Fruit fly (Drosophila melanogaster) whole organism, pupa: ENCODE data around the gene CG9986.

ENCODE experiments used
- CG10348 ChIP-seq: fragments of 200-800 bp; sonication (Bioruptor generic); IDR thresholded peaks from 2 replicates; pipeline ENCODE4 v1.3.6; 2022; ENCODE audit warnings: missing biosample characterization, missing genetic modification characterization
- CG12605 ChIP-seq: fragments of 200-800 bp; sonication (Bioruptor generic); IDR thresholded peaks from 2 replicates; pipeline ENCODE4 v1.3.6; 2022; ENCODE audit warnings: missing biosample characterization, missing genetic modification characterization
- CG13204 ChIP-seq: fragments of 200-800 bp; sonication (Bioruptor generic); optimal IDR thresholded peaks from 2 replicates; lab custom pipeline; 2018; ENCODE audit warnings: missing biosample characterization, mild to moderate bottlenecking, missing genetic modification characterization, moderate library complexity
- CG14655 ChIP-seq: fragments of 200-800 bp; sonication (Bioruptor generic); optimal IDR thresholded peaks from 3 replicates; lab custom pipeline; 2017; ENCODE audit warnings: mild to moderate bottlenecking, missing biosample characterization, missing genetic modification reagents, missing genetic modification characterization
- CG15710 ChIP-seq: fragments of 200-800 bp; sonication (Bioruptor generic); optimal IDR thresholded peaks from 2 replicates; lab custom pipeline; 2018; ENCODE audit warnings: missing biosample characterization, mild to moderate bottlenecking, missing genetic modification characterization, moderate library complexity
- CG17806 ChIP-seq: fragments of 200-800 bp; sonication (Bioruptor generic); optimal IDR thresholded peaks from 2 replicates; lab custom pipeline; 2018; ENCODE audit warnings: missing biosample characterization, mild to moderate bottlenecking, missing genetic modification characterization, moderate library complexity
- CG32121 ChIP-seq: fragments of 200-800 bp; sonication (Bioruptor generic); IDR thresholded peaks from 2 replicates; pipeline ENCODE4 v1.3.6; 2022; ENCODE audit warnings: missing biosample characterization, missing genetic modification characterization
- CG34367 ChIP-seq: fragments of 200-800 bp; sonication (Bioruptor generic); optimal IDR thresholded peaks from 2 replicates; lab custom pipeline; 2018; ENCODE audit warnings: missing biosample characterization, mild to moderate bottlenecking, missing genetic modification characterization
- CG4496 ChIP-seq: fragments of 200-800 bp; sonication (Bioruptor generic); IDR thresholded peaks from 3 replicates; pipeline ENCODE4 v1.3.6; 2022; ENCODE audit warnings: missing biosample characterization, missing genetic modification characterization
- CG8159 ChIP-seq: fragments of 200-800 bp; sonication (Bioruptor generic); optimal IDR thresholded peaks from 3 replicates; lab custom pipeline; 2018; ENCODE audit warnings: missing biosample characterization, mild to moderate bottlenecking, missing genetic modification characterization, moderate library complexity
- CG8301 ChIP-seq: fragments of 200-800 bp; sonication (Bioruptor generic); optimal IDR thresholded peaks from 2 replicates; lab custom pipeline; 2018; ENCODE audit warnings: missing biosample characterization, mild to moderate bottlenecking, missing genetic modification characterization
- CG9948 ChIP-seq: fragments of 200-800 bp; sonication (Bioruptor generic); optimal IDR thresholded peaks from 2 replicates; lab custom pipeline; 2018; ENCODE audit warnings: missing biosample characterization, mild to moderate bottlenecking, missing genetic modification characterization, moderate library complexity
- D1 ChIP-seq: fragments of 200-800 bp; sonication (Bioruptor generic); optimal IDR thresholded peaks from 2 replicates; lab custom pipeline; 2018; ENCODE audit warnings: missing biosample characterization, mild to moderate bottlenecking, missing genetic modification characterization, moderate library complexity
- EcR ChIP-seq: fragments of 200-800 bp; sonication (Bioruptor generic); optimal IDR thresholded peaks from 3 replicates; lab custom pipeline; 2019; ENCODE audit warnings: missing biosample characterization, missing genetic modification characterization, mild to moderate bottlenecking, moderate library complexity, missing genetic modification reagents
- Ets98B ChIP-seq: fragments of 200-800 bp; sonication (Bioruptor generic); IDR thresholded peaks from 2 replicates; pipeline ENCODE4 v1.3.6; 2022; ENCODE audit warnings: missing biosample characterization, missing genetic modification characterization
- Pif1A ChIP-seq: fragments of 200-800 bp; sonication (Bioruptor generic); optimal IDR thresholded peaks from 3 replicates; lab custom pipeline; 2016; ENCODE audit warnings: missing biosample characterization, missing genetic modification characterization
- Pif1B ChIP-seq: fragments of 200-800 bp; sonication (Bioruptor generic); optimal IDR thresholded peaks from 3 replicates; lab custom pipeline; 2016; ENCODE audit warnings: missing biosample characterization, missing genetic modification characterization
- Snoo ChIP-seq: fragments of 200-800 bp; sonication (Bioruptor generic); optimal IDR thresholded peaks from 3 replicates; lab custom pipeline; 2017; ENCODE audit warnings: missing biosample characterization, mild to moderate bottlenecking, missing genetic modification characterization, inconsistent platforms
- fd96Ca ChIP-seq: fragments of 200-800 bp; sonication (Bioruptor generic); IDR thresholded peaks from 3 replicates; pipeline ENCODE4 v1.3.6; 2022; ENCODE audit warnings: missing biosample characterization, missing genetic modification characterization
- gl ChIP-seq: fragments of 200-800 bp; sonication (Bioruptor generic); optimal IDR thresholded peaks from 2 replicates; lab custom pipeline; 2018; ENCODE audit warnings: missing biosample characterization, mild to moderate bottlenecking, missing genetic modification characterization
- rn ChIP-seq: fragments of 200-800 bp; sonication (Bioruptor generic); IDR thresholded peaks from 2 replicates; pipeline ENCODE4 v1.3.6; 2022; ENCODE audit warnings: missing biosample characterization, missing genetic modification characterization

CG9986 gene

dm6 chr3R:28623115-28623514 is 17.2 kb downstream of the CG9986 start:
- TF ChIP-seq CG9948 (tag; lab: Kevin White, UChicago) (no peak), CG15710 (tag; lab: Kevin White, UChicago) (no peak)

- TF ChIP-seq Snoo = no peak
- peak; percentile 40 for TF ChIP-seq CG17806 (tag; lab: Kevin White, UChicago)
- peak; percentile 59 for TF ChIP-seq CG32121 (GFP tag; lab: Robert Waterston, UW)
- TF ChIP-seq CG14655 (GFP tag; lab: Kevin White, UChicago) = peak; percentile 36
- peak; percentile 29 for TF ChIP-seq Pif1B
- TF ChIP-seq CG8159 (tag; lab: Kevin White, UChicago) = peak; percentile 59
- peak; percentile 75; the same call in 2 of the 3 replicates for TF ChIP-seq CG4496 (GFP tag; lab: Robert Waterston, UW)
- TF ChIP-seq CG15710 (tag; lab: Kevin White, UChicago) = peak; percentile 45
- no peak for TF ChIP-seq CG10348 (GFP tag; lab: Robert Waterston, UW)
- no peak for TF ChIP-seq rn
- peak; percentile 58 for TF ChIP-seq Pif1A (GFP tag; lab: Kevin White, UChicago)
- TF ChIP-seq Ets98B = peak; percentile 69
- TF ChIP-seq CG8301 (tag; lab: Kevin White, UChicago) = peak; percentile 45
- peak; percentile 36 for TF ChIP-seq CG9948 (tag; lab: Kevin White, UChicago)
- TF ChIP-seq CG34367 (tag; lab: Kevin White, UChicago) = peak; percentile 36
Measured at dm6 chr3R:28623564-28623963, 17.7 kb downstream of the CG9986 start.

dm6 chr3R:28627267-28627666 is 21.4 kb downstream of the CG9986 start:
- no peak for TF ChIP-seq fd96Ca (GFP tag; lab: Robert Waterston, UW)
- TF ChIP-seq rn = no peak
- TF ChIP-seq CG8301 (tag; lab: Kevin White, UChicago) = no peak
- no peak for TF ChIP-seq CG9948 (tag; lab: Kevin White, UChicago)
- TF ChIP-seq EcR (GFP tag; lab: Kevin White, UChicago) = no peak

dm6 chr3R:28628696-28629095 is 22.8 kb downstream of the CG9986 start:
- peak; percentile 56 for TF ChIP-seq EcR (GFP tag; lab: Kevin White, UChicago)
- no peak for TF ChIP-seq fd96Ca (GFP tag; lab: Robert Waterston, UW)
- TF ChIP-seq Snoo = no peak

- TF ChIP-seq Ets98B (peak; percentile 40), Snoo (peak; percentile 31), CG14655 (GFP tag; lab: Kevin White, UChicago) (peak; percentile 56), CG12605 (GFP tag; lab: Robert Waterston, UW) (no peak), Pif1B (peak; percentile 31), CG8159 (tag; lab: Kevin White, UChicago) (peak; percentile 64), Pif1A (GFP tag; lab: Kevin White, UChicago) (peak; percentile 47), EcR (GFP tag; lab: Kevin White, UChicago) (peak; percentile 83), CG17806 (tag; lab: Kevin White, UChicago) (no peak), rn (no peak), gl (no peak), CG32121 (GFP tag; lab: Robert Waterston, UW) (no peak), CG15710 (tag; lab: Kevin White, UChicago) (peak; percentile 51), CG34367 (tag; lab: Kevin White, UChicago) (no peak), CG10348 (GFP tag; lab: Robert Waterston, UW) (no peak), CG9948 (tag; lab: Kevin White, UChicago) (peak; percentile 13), CG4496 (GFP tag; lab: Robert Waterston, UW) (peak; percentile 48; the same call in 1 of the 3 replicates), CG8301 (tag; lab: Kevin White, UChicago) (peak; percentile 21), D1 (tag; lab: Kevin White, UChicago) (no peak), CG13204 (peak; percentile 19), fd96Ca (GFP tag; lab: Robert Waterston, UW) (no peak; the same call in 1 of the 3 replicates)
- TF ChIP-seq, all 21 proteins: peak for 12
Measured at dm6 chr3R:28629186-28629979, 23.5 kb downstream of the CG9986 start.

- TF ChIP-seq Pif1B = no peak
- peak; percentile 26 for TF ChIP-seq CG8301 (tag; lab: Kevin White, UChicago)
- peak; percentile 37 for TF ChIP-seq CG14655 (GFP tag; lab: Kevin White, UChicago)
Measured at dm6 chr3R:28630092-28630491, 24.2 kb downstream of the CG9986 start.

- TF ChIP-seq rn = no peak
- TF ChIP-seq CG8159 (tag; lab: Kevin White, UChicago) = no peak
- TF ChIP-seq CG32121 (GFP tag; lab: Robert Waterston, UW) = peak; percentile 45; the same call in 1 of the 2 replicates
- TF ChIP-seq, all 21 proteins: peak for 1
Measured at dm6 chr3R:28630861-28631260, 25.0 kb downstream of the CG9986 start.
